Fruit fly (Drosophila melanogaster) whole organism, embryonic: ENCODE results near the gene snz.

Experiments used
- ATbp ChIP-seq: fragments of 200-800 bp; sonication (Bioruptor generic); optimal IDR thresholded peaks from 2 replicates; lab custom pipeline; 2017; ENCODE audit warnings: missing biosample characterization, mild to moderate bottlenecking, missing genetic modification characterization, missing genetic modification reagents
- Asciz ChIP-seq: fragments of 200-800 bp; sonication (Bioruptor generic); optimal IDR thresholded peaks from 2 replicates; lab custom pipeline; 2017; ENCODE audit warnings: missing biosample characterization, mild to moderate bottlenecking, missing genetic modification characterization, missing genetic modification reagents
- Atf3 ChIP-seq: fragments of 200-800 bp; sonication (Bioruptor generic); optimal IDR thresholded peaks from 3 replicates; lab custom pipeline; 2016; ENCODE audit warnings: missing biosample characterization, missing genetic modification characterization
- BEAF-32 ChIP-seq: fragments of 200-800 bp; sonication (Bioruptor generic); optimal IDR thresholded peaks from 3 replicates; lab custom pipeline; 2017; ENCODE audit warnings: missing biosample characterization, missing genetic modification characterization, mild to moderate bottlenecking, moderate library complexity, missing genetic modification reagents
- BtbVII ChIP-seq: fragments of 200-800 bp; sonication (Bioruptor generic); optimal IDR thresholded peaks from 3 replicates; lab custom pipeline; 2017; ENCODE audit warnings: missing biosample characterization, mild to moderate bottlenecking, missing genetic modification characterization
- Bteb2 ChIP-seq: fragments of 200-800 bp; sonication (Bioruptor generic); optimal IDR thresholded peaks from 2 replicates; lab custom pipeline; 2016; ENCODE audit warnings: missing biosample characterization, missing genetic modification characterization
- CG11456 ChIP-seq: fragments of 200-800 bp; sonication (Bioruptor generic); IDR thresholded peaks from 3 replicates; pipeline ENCODE4 v1.3.6; 2022; ENCODE audit warnings: missing biosample characterization, missing genetic modification characterization
- CG12299 ChIP-seq: fragments of 200-800 bp; sonication (Bioruptor generic); optimal IDR thresholded peaks from 2 replicates; lab custom pipeline; 2018; ENCODE audit warnings: missing biosample characterization, mild to moderate bottlenecking, missing genetic modification characterization
- CG15073 ChIP-seq: fragments of 200-800 bp; sonication (Bioruptor generic); optimal IDR thresholded peaks from 2 replicates; lab custom pipeline; 2016; ENCODE audit warnings: missing biosample characterization, missing genetic modification characterization
- CG15696 ChIP-seq: fragments of 200-800 bp; sonication (Bioruptor generic); optimal IDR thresholded peaks from 2 replicates; lab custom pipeline; 2019; ENCODE audit warnings: missing biosample characterization, mild to moderate bottlenecking, missing genetic modification characterization, moderate library complexity
- CG16815 ChIP-seq: fragments of 200-800 bp; sonication (Bioruptor generic); optimal IDR thresholded peaks from 3 replicates; lab custom pipeline; 2017; ENCODE audit warnings: missing biosample characterization, mild to moderate bottlenecking, missing genetic modification characterization
- CG17385 ChIP-seq: fragments of 200-800 bp; sonication (Bioruptor generic); optimal IDR thresholded peaks from 3 replicates; lab custom pipeline; 2018; ENCODE audit warnings: missing biosample characterization, mild to moderate bottlenecking, missing genetic modification characterization
- CG17829 ChIP-seq: fragments of 200-800 bp; optimal IDR thresholded peaks from 2 replicates; lab custom pipeline; 2019; ENCODE audit warnings: missing biosample characterization, mild to moderate bottlenecking, missing genetic modification characterization, moderate library complexity
- CG2116 ChIP-seq: fragments of 200-800 bp; sonication (Bioruptor generic); optimal IDR thresholded peaks from 3 replicates; lab custom pipeline; 2018; ENCODE audit warnings: missing biosample characterization, mild to moderate bottlenecking, missing genetic modification characterization
- CG2199 ChIP-seq: fragments of 200-800 bp; sonication (Bioruptor generic); IDR thresholded peaks from 3 replicates; pipeline ENCODE4 v1.3.6; 2022; ENCODE audit warnings: missing biosample characterization, missing genetic modification characterization
- CG30403 ChIP-seq: fragments of 200-800 bp; sonication (Bioruptor generic); optimal IDR thresholded peaks from 3 replicates; lab custom pipeline; 2016; ENCODE audit warnings: missing biosample characterization, missing genetic modification characterization
- CG34376 ChIP-seq: fragments of 200-800 bp; sonication (Bioruptor generic); optimal IDR thresholded peaks from 2 replicates; lab custom pipeline; 2018; ENCODE audit warnings: missing biosample characterization, mild to moderate bottlenecking, missing genetic modification characterization
- CG3847 ChIP-seq: fragments of 200-800 bp; sonication (Bioruptor generic); IDR thresholded peaks from 2 replicates; pipeline ENCODE4 v1.3.6; 2022; ENCODE audit warnings: missing biosample characterization, missing genetic modification characterization
- CG6272 ChIP-seq: fragments of 200-800 bp; sonication (Bioruptor generic); IDR thresholded peaks from 2 replicates; pipeline ENCODE4 v1.3.6; 2022; ENCODE audit warnings: missing biosample characterization, missing genetic modification characterization
- CG7556 ChIP-seq: fragments of 200-800 bp; sonication (Bioruptor generic); optimal IDR thresholded peaks from 2 replicates; lab custom pipeline; 2017; ENCODE audit warnings: missing biosample characterization, mild to moderate bottlenecking, missing genetic modification characterization
- CG7786 ChIP-seq: fragments of 200-800 bp; sonication (Bioruptor generic); optimal IDR thresholded peaks from 2 replicates; lab custom pipeline; 2016; ENCODE audit warnings: missing biosample characterization, missing genetic modification characterization
- CG7987 ChIP-seq: fragments of 200-800 bp; sonication (Bioruptor generic); optimal IDR thresholded peaks from 2 replicates; lab custom pipeline; 2018; ENCODE audit warnings: missing biosample characterization, mild to moderate bottlenecking, missing genetic modification characterization, moderate library complexity
- CG8944 ChIP-seq: fragments of 200-800 bp; sonication (Bioruptor generic); optimal IDR thresholded peaks from 3 replicates; lab custom pipeline; 2016; ENCODE audit warnings: missing biosample characterization, missing genetic modification characterization
- CG9797 ChIP-seq: fragments of 200-800 bp; sonication (Bioruptor generic); optimal IDR thresholded peaks from 3 replicates; lab custom pipeline; 2018; ENCODE audit warnings: missing biosample characterization, mild to moderate bottlenecking, missing genetic modification characterization
- CG9876 ChIP-seq: fragments of 200-800 bp; sonication (Bioruptor generic); optimal IDR thresholded peaks from 2 replicates; lab custom pipeline; 2016; ENCODE audit warnings: missing biosample characterization, missing genetic modification characterization
- Dfd ChIP-seq, 2 experiments: fragments of >200 bp; optimal IDR thresholded peaks; 2 replicates each; lab custom pipeline; 2017; ENCODE audit warnings: missing biosample characterization in 2 of 2, missing genetic modification characterization in 2 of 2
- Hey ChIP-seq: fragments of 200-800 bp; sonication (Bioruptor generic); optimal IDR thresholded peaks from 3 replicates; lab custom pipeline; 2018; ENCODE audit warnings: missing biosample characterization, mild to moderate bottlenecking, missing genetic modification characterization
- HmgZ ChIP-seq: fragments of 200-800 bp; sonication (Bioruptor generic); optimal IDR thresholded peaks from 2 replicates; lab custom pipeline; 2018; ENCODE audit warnings: missing biosample characterization, mild to moderate bottlenecking, missing genetic modification characterization
- Lhr ChIP-seq: fragments of 200-800 bp; sonication (Bioruptor generic); optimal IDR thresholded peaks from 3 replicates; lab custom pipeline; 2017; ENCODE audit warnings: mild to moderate bottlenecking, missing biosample characterization, missing genetic modification reagents, missing genetic modification characterization
- Oli ChIP-seq: fragments of 200-800 bp; sonication (Bioruptor generic); optimal IDR thresholded peaks from 2 replicates; lab custom pipeline; 2018; ENCODE audit warnings: missing biosample characterization, mild to moderate bottlenecking, missing genetic modification characterization, moderate library complexity
- PHDP ChIP-seq: fragments of 200-800 bp; sonication (Bioruptor generic); optimal IDR thresholded peaks from 3 replicates; lab custom pipeline; 2018; ENCODE audit warnings: missing biosample characterization, mild to moderate bottlenecking, missing genetic modification characterization, moderate library complexity
- Taf1 ChIP-seq: fragments of 200-800 bp; sonication (Bioruptor generic); IDR thresholded peaks from 2 replicates; pipeline ENCODE4 v1.3.6; 2022; ENCODE audit warnings: missing biosample characterization, missing genetic modification characterization
- ab ChIP-seq: fragments of 200-800 bp; sonication (Bioruptor generic); optimal IDR thresholded peaks from 2 replicates; lab custom pipeline; 2016; ENCODE audit warnings: missing biosample characterization, missing genetic modification characterization
- ase ChIP-seq: fragments of 200-800 bp; sonication (Bioruptor generic); IDR thresholded peaks from 3 replicates; pipeline ENCODE4 v1.3.6; 2022; ENCODE audit warnings: missing biosample characterization, missing genetic modification characterization
- dmrt99B ChIP-seq: fragments of 200-800 bp; sonication (Bioruptor generic); optimal IDR thresholded peaks from 2 replicates; lab custom pipeline; 2018; ENCODE audit warnings: missing biosample characterization, mild to moderate bottlenecking, missing genetic modification characterization, moderate library complexity
- esg ChIP-seq: fragments of 200-800 bp; sonication (Bioruptor generic); conservative IDR thresholded peaks from 2 replicates; pipeline ENCODE4 v1.3.6; 2022; ENCODE audit warnings: missing biosample characterization, missing genetic modification characterization
- fd96Cb ChIP-seq: fragments of 200-800 bp; sonication (Bioruptor generic); optimal IDR thresholded peaks from 2 replicates; lab custom pipeline; 2018; ENCODE audit warnings: missing biosample characterization, mild to moderate bottlenecking, missing genetic modification characterization, moderate library complexity
- fru ChIP-seq: fragments of >200 bp; optimal IDR thresholded peaks from 2 replicates; lab custom pipeline; 2017
- ftz-f1 ChIP-seq: fragments of 200-800 bp; sonication (Bioruptor generic); optimal IDR thresholded peaks from 2 replicates; lab custom pipeline; 2016; ENCODE audit warnings: missing biosample characterization, missing genetic modification characterization
- gcm2 ChIP-seq: fragments of 200-800 bp; sonication (Bioruptor generic); optimal IDR thresholded peaks from 2 replicates; lab custom pipeline; 2016; ENCODE audit warnings: missing biosample characterization, missing genetic modification characterization
- gsb-n ChIP-seq: fragments of 200-800 bp; sonication (Bioruptor generic); optimal IDR thresholded peaks from 3 replicates; lab custom pipeline; 2018; ENCODE audit warnings: missing biosample characterization, mild to moderate bottlenecking, missing genetic modification characterization
- gt ChIP-seq: fragments of 200-800 bp; sonication (Bioruptor generic); IDR thresholded peaks from 2 replicates; pipeline ENCODE4 v1.3.6; 2022; ENCODE audit warnings: missing biosample characterization, missing genetic modification characterization
- jing ChIP-seq: fragments of 200-800 bp; sonication (Bioruptor generic); optimal IDR thresholded peaks from 2 replicates; lab custom pipeline; 2018; ENCODE audit warnings: missing biosample characterization, mild to moderate bottlenecking, missing genetic modification characterization
- knrl ChIP-seq: fragments of 200-800 bp; sonication (Bioruptor generic); IDR thresholded peaks from 3 replicates; pipeline ENCODE4 v1.3.6; 2022; ENCODE audit warnings: missing biosample characterization, missing genetic modification characterization; ENCODE audit not compliant: partially characterized antibody
- lola ChIP-seq, 3 experiments: fragments of >200 bp in 2 of 3; fragments of 200-800 bp in 1 of 3; sonication (Bioruptor generic) in 1 of 3; optimal IDR thresholded peaks; 2 replicates each; lab custom pipeline; 2017 to 2019; ENCODE audit warnings: missing biosample characterization in 3 of 3, missing genetic modification characterization in 3 of 3, mild to moderate bottlenecking in 1 of 3, moderate library complexity in 1 of 3
- mirr ChIP-seq: fragments of 200-800 bp; sonication (Bioruptor generic); optimal IDR thresholded peaks from 3 replicates; lab custom pipeline; 2018; ENCODE audit warnings: missing biosample characterization, mild to moderate bottlenecking, missing genetic modification characterization
- pb ChIP-seq: fragments of 200-800 bp; sonication (Bioruptor generic); optimal IDR thresholded peaks from 3 replicates; lab custom pipeline; 2016; ENCODE audit warnings: missing biosample characterization, missing genetic modification characterization
- pho ChIP-seq: fragments of 200-800 bp; sonication (Bioruptor generic); optimal IDR thresholded peaks from 2 replicates; lab custom pipeline; 2016; ENCODE audit warnings: missing biosample characterization, missing genetic modification characterization
- sqz ChIP-seq: fragments of 200-800 bp; sonication (Bioruptor generic); optimal IDR thresholded peaks from 3 replicates; lab custom pipeline; 2018; ENCODE audit warnings: missing biosample characterization, mild to moderate bottlenecking, missing genetic modification characterization

The snz gene

DNA sequence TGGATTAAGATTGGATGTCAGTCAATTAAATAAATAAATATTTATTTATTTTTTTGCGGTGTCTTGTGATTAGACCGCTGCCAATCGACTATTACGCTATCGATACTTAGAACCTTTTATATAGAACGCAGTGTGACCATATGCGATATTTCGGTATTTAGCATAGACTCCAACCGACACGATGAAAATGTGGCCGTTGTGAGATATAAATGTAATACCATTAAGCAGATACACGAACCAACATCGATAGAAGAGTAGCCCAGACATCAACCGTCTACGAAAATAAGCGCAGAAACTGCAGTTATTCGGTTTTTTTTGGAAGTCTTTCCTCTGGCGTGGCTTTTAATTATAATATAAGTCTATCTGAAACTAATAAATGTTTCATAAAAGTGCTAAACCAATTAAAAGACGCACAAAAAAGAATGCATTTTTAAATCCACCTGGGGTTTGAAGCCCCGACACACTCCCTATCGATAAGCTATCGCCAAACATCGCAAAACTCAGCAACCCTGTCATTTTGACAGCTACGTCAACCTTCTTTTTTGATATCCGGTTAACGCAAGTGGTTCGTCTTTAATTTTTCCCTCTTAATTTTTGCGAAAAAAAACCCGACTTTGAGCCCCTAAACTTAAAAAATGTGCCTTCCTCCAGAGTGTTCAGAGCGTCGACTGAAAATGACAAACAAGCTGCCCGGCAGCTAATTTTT lies 21.5 kb downstream of the snz start, which contains the start of the genes Dhdds and RpS14a (continued):
- TF ChIP-seq Taf1 (GFP tag; lab: Robert Waterston, UW) (no peak), fd96Cb (no peak), CG12299 (no peak), CG15073 (no peak), Oli (tag; lab: Kevin White, UChicago) (peak; percentile 33), CG7786 (GFP tag; lab: Kevin White, UChicago) (peak; percentile 25), BEAF-32 (GFP tag; lab: Kevin White, UChicago) (peak; percentile 98), gcm2 (GFP tag; lab: Kevin White, UChicago) (no peak), CG11456 (peak; percentile 52; the same call in 1 of the 3 replicates), Bteb2 (GFP tag; lab: Kevin White, UChicago) (peak; percentile 30), mirr (GFP tag; lab: Kevin White, UChicago) (no peak), CG7556 (GFP tag; lab: Kevin White, UChicago) (peak; percentile 51), BtbVII (GFP tag; lab: Kevin White, UChicago) (peak; percentile 54), fru (lab: Kevin White, UChicago) (no peak), Lhr (GFP tag; lab: Kevin White, UChicago) (peak; percentile 90), sqz (GFP tag; lab: Kevin White, UChicago) (peak; percentile 36), HmgZ (tag; lab: Kevin White, UChicago) (no peak), esg (no peak), CG16815 (GFP tag; lab: Kevin White, UChicago) (peak; percentile 29), CG7987 (GFP tag; lab: Kevin White, UChicago) (peak; percentile 64), Hey (tag; lab: Kevin White, UChicago) (no peak), ase (GFP tag; lab: Robert Waterston, UW) (no peak), CG6272 (GFP tag; lab: Robert Waterston, UW) (0 out of 2 replicates have a peak, but pooled peaks have one; percentile 13), CG30403 (GFP tag; lab: Kevin White, UChicago) (peak; percentile 61), CG17829 (tag; lab: Kevin White, UChicago) (peak; percentile 44), gt (GFP tag; lab: Robert Waterston, UW) (no peak), CG3847 (peak; percentile 47), lola (GFP tag; optimal IDR thresholded peaks at IDR 0.05; lab: Kevin White, UChicago) (peak in 1 of 3 experiments; percentile 52), ab (GFP tag; lab: Kevin White, UChicago) (no peak), CG9797 (GFP tag; lab: Kevin White, UChicago) (peak; percentile 92), CG34376 (peak; percentile 82), ftz-f1 (GFP tag; lab: Kevin White, UChicago) (no peak), CG8944 (GFP tag; lab: Kevin White, UChicago) (no peak), Atf3 (GFP tag; lab: Kevin White, UChicago) (peak; percentile 1), CG2199 (GFP tag; lab: Robert Waterston, UW) (no peak), Asciz (peak; percentile 43), knrl (peak; percentile 89), CG9876 (GFP tag; lab: Kevin White, UChicago) (peak; percentile 41), pb (GFP tag; lab: Kevin White, UChicago) (peak; percentile 31), pho (GFP tag; lab: Kevin White, UChicago) (peak; percentile 35), ATbp (GFP tag; lab: Kevin White, UChicago) (no peak), CG2116 (peak; percentile 97), gsb-n (peak; percentile 57), Dfd (GFP tag; optimal IDR thresholded peaks at IDR 0.05; lab: Kevin White, UChicago) (no peak), jing (GFP tag; lab: Kevin White, UChicago) (no peak), CG15696 (peak; percentile 22), CG17385 (GFP tag; lab: Kevin White, UChicago) (peak; percentile 67), dmrt99B (tag; lab: Kevin White, UChicago) (no peak), PHDP (tag; lab: Kevin White, UChicago) (peak; percentile 64)
